Worm (Caenorhabditis elegans): ENCODE results near the gene col-131.

The col-131 gene

DNA sequence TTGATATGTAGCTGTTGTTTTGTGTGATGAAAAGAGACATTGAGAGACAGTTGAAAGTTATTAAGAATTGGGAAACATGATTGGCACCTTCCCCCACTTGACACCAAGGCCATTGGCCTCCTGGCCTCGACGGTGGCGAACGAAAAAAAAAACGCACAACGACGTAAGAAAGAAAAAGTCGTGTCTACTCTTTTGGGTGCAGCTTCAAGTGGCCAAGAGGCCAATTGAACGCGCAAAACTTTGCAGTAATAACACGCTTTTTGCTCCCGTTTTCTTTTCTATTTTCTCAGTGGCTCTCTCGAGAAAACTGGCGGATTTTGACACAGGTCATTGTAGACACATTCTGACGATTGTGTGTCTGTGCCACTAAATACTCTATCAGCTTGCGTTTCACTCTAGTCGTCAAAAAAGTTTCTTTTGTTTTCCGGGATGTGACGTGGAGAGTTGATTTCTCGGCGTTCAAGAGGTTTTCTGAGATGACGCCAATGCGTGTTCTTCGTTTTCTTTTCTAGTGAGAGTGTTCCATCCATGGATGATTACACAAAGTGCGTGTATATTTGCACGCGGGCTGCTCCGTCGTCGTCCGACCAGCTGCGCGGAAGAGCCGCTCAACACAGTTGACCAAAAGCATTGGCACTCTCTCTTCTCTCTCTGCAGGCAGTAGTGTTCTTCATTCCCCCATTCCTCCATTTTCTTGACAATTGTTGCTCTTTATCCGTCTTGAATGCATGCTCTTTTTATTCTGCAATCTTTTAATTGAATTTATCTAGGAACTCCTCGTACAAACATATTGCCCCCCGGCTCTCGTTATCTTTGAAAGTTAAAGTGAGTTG is 36.4 kb downstream of the col-131 start (continued):
- TF ChIP-seq egl-44 (GFP tag; IDR thresholded peaks at IDR 0.05) (no peak), mes-4 (tag; optimal IDR thresholded peaks at IDR 0.05) (no peak), athp-1 (tag; optimal IDR thresholded peaks at IDR 0.05) (no peak), ztf-6 (GFP tag; IDR thresholded peaks at IDR 0.05) (no peak), fkh-3 (tag; optimal IDR thresholded peaks at IDR 0.05) (no peak), F10E7.11 (tag; optimal IDR thresholded peaks at IDR 0.05) (no peak), F37B4.10 (GFP tag; IDR thresholded peaks at IDR 0.05) (no peak)

DNA sequence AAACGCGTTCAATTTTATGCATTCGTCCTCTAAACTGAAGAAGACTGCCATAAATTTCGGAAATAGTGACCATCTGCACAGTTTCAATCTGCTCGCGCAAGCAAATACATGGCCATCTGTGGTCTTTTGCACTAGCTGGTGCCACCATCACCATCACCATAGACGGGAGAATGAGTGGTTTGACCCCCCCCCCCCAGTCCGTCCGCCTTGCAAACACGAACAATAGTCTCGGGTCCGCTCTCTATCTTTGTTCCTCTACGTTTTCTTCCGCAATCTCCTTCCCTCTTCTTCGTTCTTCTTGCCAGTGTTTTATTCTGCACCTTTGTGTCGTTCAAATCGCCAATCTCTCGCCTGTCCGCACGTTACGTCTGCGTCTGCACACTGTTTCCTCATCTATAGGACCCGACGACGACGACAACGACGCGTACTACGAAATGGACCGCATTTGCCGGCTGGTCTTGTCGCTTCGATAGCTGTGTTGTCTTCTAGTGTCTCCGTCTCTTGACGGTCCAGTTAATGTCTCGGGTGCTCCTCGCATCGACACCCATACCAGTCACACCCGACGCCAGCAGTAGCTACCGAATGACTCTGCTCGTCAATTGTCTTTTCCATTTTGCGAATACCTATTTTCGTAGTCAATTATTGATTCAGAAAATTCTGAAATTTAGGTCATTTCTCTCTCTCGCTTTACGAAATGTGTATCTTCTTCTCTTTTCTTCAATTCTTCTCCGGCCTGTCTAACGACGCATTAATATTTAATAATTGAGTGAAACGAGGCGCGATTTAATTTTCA is 37.2 kb downstream of the col-131 start:
- TF ChIP-seq B0336.3 (GFP tag; IDR thresholded peaks at IDR 0.05) (peak; percentile 36; the same call in 1 of the 2 replicates), zfh-2 (GFP tag; conservative IDR thresholded peaks at IDR 0.05) (peak; percentile 65), snpc-3.4 (tag; optimal IDR thresholded peaks at IDR 0.05) (no peak), cebp-2 (GFP tag; IDR thresholded peaks at IDR 0.05) (0 out of 2 replicates have a peak, but pooled peaks have one; percentile 59)

DNA sequence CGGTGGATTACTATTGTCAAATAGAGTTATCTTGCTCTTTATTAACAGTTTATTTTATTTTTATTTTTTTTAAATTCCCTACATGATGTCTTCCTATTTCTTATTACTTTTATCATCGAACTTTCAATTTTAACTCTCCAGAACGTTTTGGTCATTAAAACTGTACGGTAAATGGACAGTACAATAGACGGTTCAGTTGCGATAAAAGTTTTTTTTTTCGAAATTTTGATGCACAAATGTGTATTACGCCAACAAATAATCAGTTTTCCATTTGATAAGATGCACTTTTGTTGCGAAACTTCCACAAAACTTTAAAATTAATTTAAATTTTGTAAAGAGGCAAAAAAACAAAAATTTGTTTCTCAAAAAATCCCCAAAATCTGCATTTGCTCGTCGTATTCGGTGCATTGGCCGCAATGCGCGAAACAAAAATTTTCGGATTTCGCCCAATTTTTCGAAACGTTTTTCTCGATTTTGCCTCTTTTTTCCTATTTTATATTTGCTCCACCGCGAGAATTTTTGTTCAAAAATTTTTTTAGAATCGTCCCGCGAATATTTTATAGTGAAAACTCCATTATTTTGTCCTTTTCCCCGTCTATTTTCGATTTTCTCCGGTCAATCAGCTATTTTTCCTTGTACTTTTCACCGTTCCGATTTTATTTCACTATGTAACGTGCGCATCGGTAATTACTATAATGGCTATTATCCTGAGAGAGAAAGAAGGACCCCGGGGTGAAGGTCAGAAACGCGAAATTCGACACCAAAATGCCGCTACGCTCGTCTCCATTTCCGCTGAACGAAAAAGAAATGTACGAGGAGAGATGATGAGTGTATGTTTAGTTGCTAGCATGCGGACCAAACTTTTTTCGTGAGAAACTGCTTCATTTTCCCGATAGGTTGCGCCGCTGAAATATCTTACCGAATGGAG is 38.1 kb downstream of the col-131 start:
- TF ChIP-seq rcor-1 (GFP tag; IDR thresholded peaks at IDR 0.05) (peak; percentile 28; the same call in 1 of the 2 replicates), snpc-4 (GFP tag; optimal IDR thresholded peaks at IDR 0.05) (peak; percentile 14), snpc-4 (tag; optimal IDR thresholded peaks at IDR 0.05) (peak in 1 of 4 experiments; percentile 36), D2030.7 (GFP tag; IDR thresholded peaks at IDR 0.05) (peak; percentile 78), cebp-1 (GFP tag; IDR thresholded peaks at IDR 0.05) (no peak), cebp-1 (tag; optimal IDR thresholded peaks at IDR 0.05) (peak; percentile 20), B0336.3 (GFP tag; IDR thresholded peaks at IDR 0.05) (no peak), aptf-2 (GFP tag; conservative IDR thresholded peaks at IDR 0.05) (no peak), ztf-25 (GFP tag; IDR thresholded peaks at IDR 0.05) (no peak), F33H1.4 (GFP tag; IDR thresholded peaks at IDR 0.05) (peak; percentile 63), C17E4.6 (GFP tag; IDR thresholded peaks at IDR 0.05) (no peak), F49E8.2 (tag; optimal IDR thresholded peaks at IDR 0.05; ENCODE audit: insufficient read depth) (no peak), T07F8.4 (tag; optimal IDR thresholded peaks at IDR 0.05) (no peak), pbrm-1 (GFP tag; IDR thresholded peaks at IDR 0.05) (0 out of 2 replicates have a peak, but pooled peaks have one; percentile 24), madf-6 (GFP tag; IDR thresholded peaks at IDR 0.05) (peak; percentile 89), nfyb-1 (GFP tag; IDR thresholded peaks at IDR 0.05) (no peak), somi-1 (GFP tag; optimal IDR thresholded peaks at IDR 0.05) (no peak), him-1 (tag; optimal IDR thresholded peaks at IDR 0.05) (no peak), snpc-1.1 (tag; optimal IDR thresholded peaks at IDR 0.05; ENCODE audit: insufficient read depth) (no peak), nhr-80 (tag; optimal IDR thresholded peaks at IDR 0.05) (peak; percentile 49), lag-1 (GFP tag; IDR thresholded peaks at IDR 0.05) (no peak), madf-8 (GFP tag; conservative IDR thresholded peaks at IDR 0.05) (peak; percentile 82), T26A5.8 (tag; optimal IDR thresholded peaks at IDR 0.05) (no peak), lin-35 (GFP tag; optimal IDR thresholded peaks at IDR 0.05) (peak in 1 of 3 experiments; percentile 67), attf-6 (GFP tag; IDR thresholded peaks at IDR 0.05) (no peak), F37B4.10 (GFP tag; IDR thresholded peaks at IDR 0.05) (no peak), nhr-120 (GFP tag; IDR thresholded peaks at IDR 0.05) (no peak), tbp1 (GFP tag; optimal IDR thresholded peaks at IDR 0.05) (peak; percentile 19), snpc-3.4 (tag; optimal IDR thresholded peaks at IDR 0.05) (peak; percentile 81), madf-10 (tag; optimal IDR thresholded peaks at IDR 0.05) (no peak), dox-1 (GFP tag; IDR thresholded peaks at IDR 0.05) (peak; percentile 44; the same call in 1 of the 2 replicates), K11D2.4 (GFP tag; IDR thresholded peaks at IDR 0.05) (no peak)
